Fruit fly (Drosophila melanogaster) S2 (cell line): Measurements from ENCODE around the gene dj-1beta.

Source experiments
- CG8478 ChIP-seq: fragments of >200 bp; optimal IDR thresholded peaks from 2 replicates; lab custom pipeline; 2018
- CTCF ChIP-seq, 2 experiments: fragments of >200 bp; optimal IDR thresholded peaks; 2 replicates each; lab custom pipeline; 2018

The dj-1beta gene

dm6 chr3R:30780451-30780850 lies 26.5 kb upstream of the dj-1beta start:
- TF ChIP-seq CTCF (optimal IDR thresholded peaks at IDR 0.05; lab: Kevin White, UChicago) = no peak
- TF ChIP-seq CG8478 (lab: Kevin White, UChicago) = no peak

- TF ChIP-seq CG8478 (lab: Kevin White, UChicago) (no peak), CTCF (optimal IDR thresholded peaks at IDR 0.05; lab: Kevin White, UChicago) (no peak)
These were observed 25.8 kb upstream of the dj-1beta start for dm6 chr3R:30781116-30781515.

dm6 chr3R:30781661-30782120 lies 25.2 kb upstream of the dj-1beta start:
- TF ChIP-seq CG8478 (lab: Kevin White, UChicago) (no peak), CTCF (optimal IDR thresholded peaks at IDR 0.05; lab: Kevin White, UChicago) (no peak)

- TF ChIP-seq CTCF (optimal IDR thresholded peaks at IDR 0.05; lab: Kevin White, UChicago) (no peak), CG8478 (lab: Kevin White, UChicago) (no peak)
These were observed 24.4 kb upstream of the dj-1beta start for dm6 chr3R:30782553-30782952.

dm6 chr3R:30789363-30789762 lies 17.6 kb upstream of the dj-1beta start:
- TF ChIP-seq CG8478 (lab: Kevin White, UChicago) (no peak), CTCF (optimal IDR thresholded peaks at IDR 0.05; lab: Kevin White, UChicago) (peak; percentile 93 to 97)

dm6 chr3R:30792959-30793358 lies 14.0 kb upstream of the dj-1beta start:
- TF ChIP-seq CG8478 (lab: Kevin White, UChicago) (no peak), CTCF (optimal IDR thresholded peaks at IDR 0.05; lab: Kevin White, UChicago) (no peak)

- no peak for TF ChIP-seq CTCF (optimal IDR thresholded peaks at IDR 0.05; lab: Kevin White, UChicago)
- no peak for TF ChIP-seq CG8478 (lab: Kevin White, UChicago)
These were observed 12.2 kb upstream of the dj-1beta start for dm6 chr3R:30794564-30795313.

- no peak for TF ChIP-seq CG8478 (lab: Kevin White, UChicago)
- no peak for TF ChIP-seq CTCF (optimal IDR thresholded peaks at IDR 0.05; lab: Kevin White, UChicago)
These were observed 10.2 kb upstream of the dj-1beta start for dm6 chr3R:30796715-30797114.

dm6 chr3R:30797323-30797911 lies 9.5 kb upstream of the dj-1beta start:
- TF ChIP-seq CG8478 (lab: Kevin White, UChicago) (no peak), CTCF (optimal IDR thresholded peaks at IDR 0.05; lab: Kevin White, UChicago) (no peak)

dm6 chr3R:30800319-30800981 lies 6.5 kb upstream of the dj-1beta start:
- TF ChIP-seq CG8478 (lab: Kevin White, UChicago) (peak; percentile 77), CTCF (optimal IDR thresholded peaks at IDR 0.05; lab: Kevin White, UChicago) (no peak)

dm6 chr3R:30801463-30801862 lies 5.5 kb upstream of the dj-1beta start:
- TF ChIP-seq CG8478 (lab: Kevin White, UChicago) = no peak

- TF ChIP-seq CG8478 (lab: Kevin White, UChicago) (no peak), CTCF (optimal IDR thresholded peaks at IDR 0.05; lab: Kevin White, UChicago) (no peak)
These were observed 4.7 kb upstream of the dj-1beta start for dm6 chr3R:30802115-30802682.

- TF ChIP-seq CG8478 (lab: Kevin White, UChicago) (no peak), CTCF (optimal IDR thresholded peaks at IDR 0.05; lab: Kevin White, UChicago) (no peak)
These were observed 4.1 kb upstream of the dj-1beta start for dm6 chr3R:30802779-30803178.

dm6 chr3R:30803212-30803814 lies 3.6 kb upstream of the dj-1beta start:
- TF ChIP-seq CTCF (optimal IDR thresholded peaks at IDR 0.05; lab: Kevin White, UChicago) = no peak
- no peak for TF ChIP-seq CG8478 (lab: Kevin White, UChicago)
